Fruit fly (Drosophila melanogaster): ENCODE measurements around the gene ICA69.

The ICA69 gene

DNA sequence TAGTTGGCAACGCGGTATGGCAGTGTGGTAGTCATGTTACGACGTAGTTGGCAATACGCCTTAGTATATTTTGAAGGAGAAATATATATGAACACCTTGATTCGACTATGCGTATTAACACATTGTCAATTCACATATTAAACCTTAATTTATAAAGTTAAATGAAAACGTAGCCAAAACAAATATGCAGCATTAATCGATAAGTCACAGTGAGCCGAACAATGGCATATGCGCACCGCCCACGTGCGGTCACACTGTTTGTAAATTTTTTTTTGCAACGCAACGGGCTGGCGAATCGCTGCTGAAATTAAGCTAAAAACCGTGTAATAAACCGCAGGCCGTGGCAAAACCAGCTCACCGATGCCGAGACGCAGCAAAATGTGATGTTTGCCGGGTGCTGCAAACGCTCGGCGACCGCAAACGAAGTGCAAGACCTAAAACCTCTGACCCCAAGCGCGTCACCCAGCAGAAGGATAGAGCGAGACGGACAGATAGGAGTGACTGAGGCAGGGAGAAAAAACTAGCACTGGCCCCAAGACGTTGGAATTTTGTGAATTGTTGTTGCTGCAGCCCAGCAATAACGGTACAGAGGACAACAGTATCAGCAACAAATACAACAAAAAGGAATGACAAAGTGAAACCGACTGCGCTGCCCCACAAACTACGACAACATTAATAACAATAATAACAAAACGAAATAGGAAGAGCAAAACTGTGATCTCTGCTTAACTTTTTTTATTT lies 44.5 kb downstream of the ICA69 start:
- TF ChIP-seq Dll (optimal IDR thresholded peaks at IDR 0.05) = no peak
- TF ChIP-seq psq (optimal IDR thresholded peaks at IDR 0.05) = no peak
- no peak for TF ChIP-seq CG8478 (optimal IDR thresholded peaks at IDR 0.05)
- no peak for TF ChIP-seq EcR (GFP tag; optimal IDR thresholded peaks at IDR 0.05)
- no peak for TF ChIP-seq usp (GFP tag; optimal IDR thresholded peaks at IDR 0.05)
- no peak for TF ChIP-seq pan (optimal IDR thresholded peaks at IDR 0.05)

DNA sequence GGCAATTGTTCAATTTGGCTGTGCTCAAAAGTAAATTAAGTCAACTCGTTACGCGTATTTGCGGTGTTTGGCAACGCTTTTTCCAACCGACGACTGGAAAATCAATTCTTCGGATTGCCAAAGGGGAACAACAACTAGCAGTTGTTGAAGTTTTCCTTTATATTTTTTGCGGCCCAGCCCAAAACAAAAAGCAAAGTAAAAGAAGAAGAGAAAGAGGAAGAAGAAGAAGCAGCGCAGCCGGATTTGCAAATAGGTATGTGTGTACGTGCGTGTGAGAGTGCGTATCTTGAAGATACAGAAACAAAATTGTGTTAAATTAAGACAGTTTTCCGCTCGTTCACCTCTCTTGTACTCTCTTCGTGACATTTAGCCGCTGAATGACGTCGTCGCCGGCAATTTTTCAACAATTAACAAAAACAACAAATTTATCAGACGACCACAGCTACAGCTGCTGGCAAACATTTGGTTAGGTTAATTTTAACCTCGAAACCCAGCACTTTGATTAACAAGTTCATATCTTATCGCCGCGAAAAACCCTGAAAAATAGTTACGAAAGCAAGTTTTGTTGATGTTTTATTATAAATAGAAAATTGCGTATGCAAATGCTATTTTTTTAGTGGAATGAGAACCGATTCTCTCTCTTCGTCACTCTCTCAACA lies 45.2 kb downstream of the ICA69 start:
- TF ChIP-seq Dll (optimal IDR thresholded peaks at IDR 0.05) (no peak), psq (optimal IDR thresholded peaks at IDR 0.05) (no peak), usp (GFP tag; optimal IDR thresholded peaks at IDR 0.05) (no peak), EcR (GFP tag; optimal IDR thresholded peaks at IDR 0.05) (no peak), CG8478 (optimal IDR thresholded peaks at IDR 0.05) (no peak), pan (optimal IDR thresholded peaks at IDR 0.05) (no peak)

DNA sequence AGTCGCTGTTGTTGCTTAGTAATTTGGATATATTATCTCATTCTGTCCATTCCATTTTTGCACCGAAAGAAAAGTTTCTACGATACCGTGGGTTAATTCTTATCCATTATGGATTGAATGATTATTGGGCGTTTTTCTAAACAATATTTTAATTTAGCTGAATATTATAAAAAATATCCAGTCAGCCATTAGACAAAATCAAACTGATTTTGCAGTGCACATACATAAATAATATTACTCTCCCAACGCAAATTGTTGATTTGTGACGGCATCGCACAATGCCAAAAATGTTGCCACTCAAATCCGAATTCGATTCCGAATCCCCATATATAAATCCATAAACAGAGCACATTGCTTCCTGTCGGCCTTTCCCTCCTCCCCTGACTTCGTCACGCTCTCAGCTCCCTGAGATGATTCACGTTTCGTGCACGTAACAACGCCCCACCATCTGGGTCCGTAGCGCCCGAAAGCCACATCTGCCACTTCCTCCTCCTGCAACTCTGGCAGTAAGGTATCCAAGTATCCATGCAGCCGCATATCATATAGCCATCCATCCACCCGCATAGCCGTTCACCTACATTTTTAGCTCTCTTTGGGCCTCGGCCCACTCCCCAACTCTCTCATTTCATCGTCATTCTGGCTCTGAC lies 45.8 kb downstream of the ICA69 start:
- TF ChIP-seq psq (optimal IDR thresholded peaks at IDR 0.05) (no peak), EcR (GFP tag; optimal IDR thresholded peaks at IDR 0.05) (no peak), Dll (optimal IDR thresholded peaks at IDR 0.05) (no peak), usp (GFP tag; optimal IDR thresholded peaks at IDR 0.05) (no peak), pan (optimal IDR thresholded peaks at IDR 0.05) (no peak), CG8478 (optimal IDR thresholded peaks at IDR 0.05) (no peak)
